Worm (Caenorhabditis elegans): ENCODE measurements around the gene rif-1.2.
A peak's percentile ranks its signal among the peaks of the same experiment; 100 is the strongest.

ce11 chrX:12347822-12348221 lies 23.4 kb downstream of the rif-1.2 start:
- TF ChIP-seq ama-1 (optimal IDR thresholded peaks at IDR 0.05) (no peak), tbx-37 (GFP tag; conservative IDR thresholded peaks at IDR 0.05) (no peak), scrt-1 (GFP tag; IDR thresholded peaks at IDR 0.05) (no peak), flt-1 (GFP tag; IDR thresholded peaks at IDR 0.05) (no peak), hnd-1 (tag; optimal IDR thresholded peaks at IDR 0.05) (no peak), ceh-36 (tag; optimal IDR thresholded peaks at IDR 0.05) (peak; percentile 11), hmbx-1 (tag; optimal IDR thresholded peaks at IDR 0.05) (no peak), tra-4 (tag; optimal IDR thresholded peaks at IDR 0.05) (no peak), F13C5.2 (tag; optimal IDR thresholded peaks at IDR 0.05) (no peak), tbx-11 (GFP tag; IDR thresholded peaks at IDR 0.05) (peak; percentile 69), B0310.2 (tag; optimal IDR thresholded peaks at IDR 0.05) (no peak), pes-1 (GFP tag; IDR thresholded peaks at IDR 0.05) (no peak; the same call in 1 of the 2 replicates), hmg-4 (GFP tag; optimal IDR thresholded peaks at IDR 0.05) (no peak)
